Fruit fly (Drosophila melanogaster) S2 (cell line): ENCODE measurements around the gene CG7276.

Experiments used
- CG8478 ChIP-seq: fragments of >200 bp; optimal IDR thresholded peaks from 2 replicates; lab custom pipeline; 2018
- CTCF ChIP-seq, 2 experiments: fragments of >200 bp; optimal IDR thresholded peaks; 2 replicates each; lab custom pipeline; 2018

- TF ChIP-seq CTCF (optimal IDR thresholded peaks at IDR 0.05; lab: Kevin White, UChicago) = no peak
- TF ChIP-seq CG8478 (lab: Kevin White, UChicago) = no peak
These were observed 21.5 kb downstream of the CG7276 start, which contains the start of gene mex1 for dm6 chr3L:15519492-15519891.
